Fruit fly (Drosophila melanogaster) whole organism, prepupa: ENCODE data around the gene Ir68a.

Experiments used
- Blimp-1 ChIP-seq: fragments of 200-800 bp; sonication (Bioruptor generic); optimal IDR thresholded peaks from 3 replicates; lab custom pipeline; 2017; ENCODE audit warnings: missing biosample characterization, missing genetic modification characterization, mild to moderate bottlenecking, moderate library complexity, missing genetic modification reagents
- CG10669 ChIP-seq: fragments of 200-800 bp; sonication (Bioruptor generic); optimal IDR thresholded peaks from 3 replicates; lab custom pipeline; 2018; ENCODE audit warnings: missing biosample characterization, mild to moderate bottlenecking, missing genetic modification characterization, moderate library complexity
- CG11294 ChIP-seq: fragments of 200-800 bp; sonication (Bioruptor generic); IDR thresholded peaks from 2 replicates; pipeline ENCODE4 v1.3.6; 2022; ENCODE audit warnings: missing biosample characterization, missing genetic modification characterization
- CG11902 ChIP-seq: fragments of 200-800 bp; sonication (Bioruptor generic); optimal IDR thresholded peaks from 3 replicates; lab custom pipeline; 2016; ENCODE audit warnings: missing biosample characterization, missing genetic modification characterization
- CG1621 ChIP-seq: fragments of 200-800 bp; sonication (Bioruptor generic); optimal IDR thresholded peaks from 3 replicates; lab custom pipeline; 2018; ENCODE audit warnings: missing biosample characterization, mild to moderate bottlenecking, missing genetic modification characterization
- CG16779 ChIP-seq: fragments of 200-800 bp; sonication (Bioruptor generic); optimal IDR thresholded peaks from 3 replicates; lab custom pipeline; 2017; ENCODE audit warnings: missing biosample characterization, mild to moderate bottlenecking, missing genetic modification characterization
- CG3032 ChIP-seq: fragments of 200-800 bp; optimal IDR thresholded peaks from 2 replicates; lab custom pipeline; 2019; ENCODE audit warnings: missing biosample characterization, mild to moderate bottlenecking, missing genetic modification characterization, moderate library complexity
- CG31627 ChIP-seq: fragments of 200-800 bp; sonication (Bioruptor generic); optimal IDR thresholded peaks from 3 replicates; lab custom pipeline; 2016; ENCODE audit warnings: missing biosample characterization, missing genetic modification characterization
- CG32006 ChIP-seq: fragments of 200-800 bp; sonication (Bioruptor generic); optimal IDR thresholded peaks from 3 replicates; lab custom pipeline; 2017; ENCODE audit warnings: missing biosample characterization, mild to moderate bottlenecking, missing genetic modification characterization
- CG3919 ChIP-seq: fragments of 200-800 bp; sonication (Bioruptor generic); optimal IDR thresholded peaks from 3 replicates; lab custom pipeline; 2016; ENCODE audit warnings: missing biosample characterization, missing genetic modification characterization
- CG6276 ChIP-seq: fragments of 200-800 bp; sonication (Bioruptor generic); optimal IDR thresholded peaks from 2 replicates; lab custom pipeline; 2017; ENCODE audit warnings: missing biosample characterization, mild to moderate bottlenecking, missing genetic modification characterization
- CG6792 ChIP-seq: fragments of 200-800 bp; sonication (Bioruptor generic); optimal IDR thresholded peaks from 3 replicates; lab custom pipeline; 2016; ENCODE audit warnings: missing biosample characterization, missing genetic modification characterization
- CG6854 ChIP-seq: fragments of 200-800 bp; sonication (Bioruptor generic); optimal IDR thresholded peaks from 2 replicates; lab custom pipeline; 2017; ENCODE audit warnings: missing biosample characterization, mild to moderate bottlenecking, missing genetic modification characterization
- CG7368 ChIP-seq: fragments of 200-800 bp; sonication (Bioruptor generic); optimal IDR thresholded peaks from 3 replicates; lab custom pipeline; 2016; ENCODE audit warnings: missing biosample characterization, missing genetic modification characterization
- CG8119 ChIP-seq: fragments of 200-800 bp; sonication (Bioruptor generic); IDR thresholded peaks from 3 replicates; pipeline ENCODE4 v1.3.6; 2022; ENCODE audit warnings: missing biosample characterization, missing genetic modification characterization
- CG8319 ChIP-seq: fragments of 200-800 bp; sonication (Bioruptor generic); optimal IDR thresholded peaks from 3 replicates; lab custom pipeline; 2016; ENCODE audit warnings: missing biosample characterization, missing genetic modification characterization
- CG8632 ChIP-seq: fragments of 200-800 bp; sonication (Bioruptor generic); optimal IDR thresholded peaks from 3 replicates; lab custom pipeline; 2016; ENCODE audit warnings: missing biosample characterization, missing genetic modification characterization
- CG9139 ChIP-seq: fragments of 200-800 bp; sonication (Bioruptor generic); optimal IDR thresholded peaks from 3 replicates; lab custom pipeline; 2017; ENCODE audit warnings: missing biosample characterization, mild to moderate bottlenecking, missing genetic modification characterization
- Eip75B ChIP-seq: fragments of 200-800 bp; sonication (Bioruptor generic); optimal IDR thresholded peaks from 3 replicates; lab custom pipeline; 2016; ENCODE audit warnings: missing biosample characterization, missing genetic modification characterization
- Eip78C ChIP-seq: fragments of 200-800 bp; sonication (Bioruptor generic); peaks from one replicate; lab custom pipeline; 2016; ENCODE audit warnings: missing biosample characterization, missing genetic modification characterization
- Ets21C ChIP-seq: fragments of 200-800 bp; sonication (Bioruptor generic); optimal IDR thresholded peaks from 3 replicates; lab custom pipeline; 2016; ENCODE audit warnings: missing biosample characterization, missing genetic modification characterization
- Ets96B ChIP-seq: fragments of 200-800 bp; optimal IDR thresholded peaks from 2 replicates; lab custom pipeline; 2019; ENCODE audit warnings: missing biosample characterization, mild to moderate bottlenecking, missing genetic modification characterization, moderate library complexity
- Gug ChIP-seq: fragments of 200-800 bp; sonication (Bioruptor generic); IDR thresholded peaks from 2 replicates; pipeline ENCODE4 v1.3.6; 2022; ENCODE audit warnings: missing biosample characterization, missing genetic modification characterization
- Hr38 ChIP-seq: sonication (Bioruptor generic); optimal IDR thresholded peaks from 2 replicates; lab custom pipeline; 2016; ENCODE audit warnings: missing biosample characterization, missing genetic modification characterization
- Hr4 ChIP-seq: fragments of 200-800 bp; sonication (Bioruptor generic); optimal IDR thresholded peaks from 3 replicates; lab custom pipeline; 2016; ENCODE audit warnings: missing biosample characterization, missing genetic modification characterization
- Met ChIP-seq: fragments of 200-800 bp; sonication (Bioruptor generic); optimal IDR thresholded peaks from 3 replicates; lab custom pipeline; 2016; ENCODE audit warnings: missing biosample characterization, missing genetic modification characterization
- OdsH ChIP-seq: fragments of 200-800 bp; sonication (Bioruptor generic); optimal IDR thresholded peaks from 3 replicates; lab custom pipeline; 2016; ENCODE audit warnings: missing biosample characterization, missing genetic modification characterization
- Smox ChIP-seq: fragments of 200-800 bp; sonication (Bioruptor generic); optimal IDR thresholded peaks from 3 replicates; lab custom pipeline; 2016; ENCODE audit warnings: missing biosample characterization, missing genetic modification characterization
- Sox102F ChIP-seq: fragments of 200-800 bp; sonication (Bioruptor generic); optimal IDR thresholded peaks from 2 replicates; lab custom pipeline; 2016; ENCODE audit warnings: missing biosample characterization, mild to moderate bottlenecking, missing genetic modification characterization
- Sox14 ChIP-seq: fragments of 200-800 bp; sonication (Bioruptor generic); optimal IDR thresholded peaks from 3 replicates; lab custom pipeline; 2016; ENCODE audit warnings: missing biosample characterization, missing genetic modification characterization
- Sox15 ChIP-seq: fragments of 200-800 bp; sonication (Bioruptor generic); optimal IDR thresholded peaks from 3 replicates; lab custom pipeline; 2016; ENCODE audit warnings: missing biosample characterization, missing genetic modification characterization
- acj6 ChIP-seq: fragments of 200-800 bp; sonication (Bioruptor generic); optimal IDR thresholded peaks from 3 replicates; lab custom pipeline; 2016; ENCODE audit warnings: missing biosample characterization, missing genetic modification characterization
- cyc ChIP-seq: fragments of 200-800 bp; sonication (Bioruptor generic); optimal IDR thresholded peaks from 3 replicates; lab custom pipeline; 2016; ENCODE audit warnings: missing biosample characterization, missing genetic modification characterization
- dsx ChIP-seq: fragments of 200-800 bp; optimal IDR thresholded peaks from 3 replicates; lab custom pipeline; 2019; ENCODE audit warnings: missing biosample characterization, mild to moderate bottlenecking, missing genetic modification characterization, moderate library complexity; ENCODE audit not compliant: poor library complexity, severe bottlenecking
- eg ChIP-seq: fragments of 200-800 bp; sonication (Bioruptor generic); IDR thresholded peaks from 3 replicates; pipeline ENCODE4 v1.3.6; 2022; ENCODE audit warnings: missing biosample characterization, missing genetic modification characterization
- esn ChIP-seq: fragments of 200-800 bp; sonication (Bioruptor generic); optimal IDR thresholded peaks from 2 replicates; lab custom pipeline; 2016; ENCODE audit warnings: missing biosample characterization, mild to moderate bottlenecking, missing genetic modification characterization, moderate library complexity
- net ChIP-seq: fragments of 200-800 bp; sonication (Bioruptor generic); optimal IDR thresholded peaks from 3 replicates; lab custom pipeline; 2016; ENCODE audit warnings: missing biosample characterization, missing genetic modification characterization
- salr ChIP-seq, 2 experiments: fragments of 200-800 bp; sonication (Bioruptor generic); optimal IDR thresholded peaks; 3 replicates each; lab custom pipeline; 2016 to 2018; ENCODE audit warnings: missing biosample characterization in 2 of 2, missing genetic modification characterization in 2 of 2, mild to moderate bottlenecking in 1 of 2
- spab ChIP-seq: fragments of 200-800 bp; sonication (Bioruptor generic); optimal IDR thresholded peaks from 2 replicates; lab custom pipeline; 2017; ENCODE audit warnings: missing biosample characterization, mild to moderate bottlenecking, missing genetic modification characterization, missing genetic modification reagents
- ss ChIP-seq, 2 experiments: fragments of 200-800 bp; sonication (Bioruptor generic); optimal IDR thresholded peaks; 2 replicates in 1 of 2; 3 replicates in 1 of 2; lab custom pipeline; 2017 to 2018; ENCODE audit warnings: mild to moderate bottlenecking in 2 of 2, missing biosample characterization in 2 of 2, missing genetic modification characterization in 2 of 2, moderate library complexity in 1 of 2
- svp ChIP-seq: fragments of 200-800 bp; sonication (Bioruptor generic); peaks from one replicate; lab custom pipeline; 2016; ENCODE audit warnings: missing biosample characterization, missing genetic modification characterization
- topi ChIP-seq: fragments of 200-800 bp; sonication (Bioruptor generic); optimal IDR thresholded peaks from 3 replicates; lab custom pipeline; 2016; ENCODE audit warnings: missing biosample characterization, missing genetic modification characterization
- vri ChIP-seq: fragments of 200-800 bp; sonication (Bioruptor generic); optimal IDR thresholded peaks from 3 replicates; lab custom pipeline; 2016; ENCODE audit warnings: missing biosample characterization, mild to moderate bottlenecking, missing genetic modification characterization

Ir68a gene

dm6 chr3L:11215244-11216121, 20.5 kb downstream of the Ir68a start (continued):
- TF ChIP-seq Eip75B (GFP tag; lab: Kevin White, UChicago): peak; percentile 96
- TF ChIP-seq CG3032 (tag; lab: Kevin White, UChicago): peak; percentile 83
- TF ChIP-seq Ets96B (tag; lab: Kevin White, UChicago): peak; percentile 84
- TF ChIP-seq Hr38 (GFP tag; lab: Kevin White, UChicago): peak; percentile 35
- TF ChIP-seq Sox15 (GFP tag; lab: Kevin White, UChicago): peak; percentile 86
- TF ChIP-seq Gug: peak; percentile 94
- peak; percentile 94 for TF ChIP-seq cyc (GFP tag; lab: Kevin White, UChicago)
- peak; percentile 92 for TF ChIP-seq acj6
- peak; percentile 73 for TF ChIP-seq CG16779
- peak; percentile 97 for TF ChIP-seq Sox14 (GFP tag; lab: Kevin White, UChicago)
- TF ChIP-seq CG6792 (GFP tag; lab: Kevin White, UChicago): peak; percentile 96
- peak; percentile 78 for TF ChIP-seq dsx (GFP tag; lab: Kevin White, UChicago)
- peak; percentile 92 for TF ChIP-seq vri (GFP tag; lab: Kevin White, UChicago)
- peak; percentile 96 for TF ChIP-seq CG31627 (GFP tag; lab: Kevin White, UChicago)
- peak; percentile 90 for TF ChIP-seq CG10669
- peak; percentile 91 for TF ChIP-seq OdsH (GFP tag; lab: Kevin White, UChicago)
- TF ChIP-seq CG8119 (GFP tag; lab: Robert Waterston, UW): peak; percentile 96
- peak; percentile 97 for TF ChIP-seq esn (GFP tag; lab: Kevin White, UChicago)
- TF ChIP-seq ss (GFP tag; optimal IDR thresholded peaks at IDR 0.05; lab: Kevin White, UChicago): peak; percentile 58 to 81
- TF ChIP-seq Hr4 (GFP tag; lab: Kevin White, UChicago): peak; percentile 93
- TF ChIP-seq, all 60 proteins: peak for 59

- TF ChIP-seq CG8632 (GFP tag; lab: Kevin White, UChicago): no peak
- no peak for TF ChIP-seq svp
- no peak for TF ChIP-seq CG7368 (GFP tag; lab: Kevin White, UChicago)
- peak; percentile 37 for TF ChIP-seq CG3032 (tag; lab: Kevin White, UChicago)
- TF ChIP-seq Sox15 (GFP tag; lab: Kevin White, UChicago): no peak
- no peak for TF ChIP-seq CG11902 (GFP tag; lab: Kevin White, UChicago)
- no peak for TF ChIP-seq CG8319 (GFP tag; lab: Kevin White, UChicago)
- TF ChIP-seq topi (GFP tag; lab: Kevin White, UChicago): no peak
- TF ChIP-seq Eip75B (GFP tag; lab: Kevin White, UChicago): no peak
- TF ChIP-seq Sox102F: no peak
- TF ChIP-seq eg (GFP tag; lab: Robert Waterston, UW): no peak
- TF ChIP-seq Sox14 (GFP tag; lab: Kevin White, UChicago): no peak
- TF ChIP-seq CG3919 (GFP tag; lab: Kevin White, UChicago): no peak
- TF ChIP-seq CG6792 (GFP tag; lab: Kevin White, UChicago): no peak
- TF ChIP-seq CG6854 (GFP tag; lab: Kevin White, UChicago): no peak
- TF ChIP-seq dsx (GFP tag; lab: Kevin White, UChicago): peak; percentile 66
- no peak for TF ChIP-seq Smox (GFP tag; lab: Kevin White, UChicago)
- TF ChIP-seq CG9139 (GFP tag; lab: Kevin White, UChicago): peak; percentile 45
- no peak for TF ChIP-seq Ets96B (tag; lab: Kevin White, UChicago)
- peak; percentile 32 for TF ChIP-seq CG6276 (GFP tag; lab: Kevin White, UChicago)
- peak; percentile 65 for TF ChIP-seq CG8119 (GFP tag; lab: Robert Waterston, UW)
- TF ChIP-seq Blimp-1 (GFP tag; lab: Kevin White, UChicago): no peak
- TF ChIP-seq Gug: no peak
- TF ChIP-seq CG1621 (tag; lab: Kevin White, UChicago): no peak
- TF ChIP-seq Hr38 (GFP tag; lab: Kevin White, UChicago): no peak
- TF ChIP-seq esn (GFP tag; lab: Kevin White, UChicago): no peak
- no peak for TF ChIP-seq spab (GFP tag; lab: Kevin White, UChicago)
- TF ChIP-seq Met: no peak
- no peak for TF ChIP-seq Ets21C (GFP tag; lab: Kevin White, UChicago)
- no peak for TF ChIP-seq Hr4 (GFP tag; lab: Kevin White, UChicago)
- TF ChIP-seq ss (GFP tag; optimal IDR thresholded peaks at IDR 0.05; lab: Kevin White, UChicago): peak in 1 of 2 experiments; percentile 10
- TF ChIP-seq CG10669: no peak
- no peak for TF ChIP-seq CG32006
- no peak for TF ChIP-seq net (GFP tag; lab: Kevin White, UChicago)
- TF ChIP-seq vri (GFP tag; lab: Kevin White, UChicago): no peak
- TF ChIP-seq salr (GFP tag; optimal IDR thresholded peaks at IDR 0.05; lab: Kevin White, UChicago): no peak
- TF ChIP-seq Eip78C (GFP tag; lab: Kevin White, UChicago): no peak
- no peak for TF ChIP-seq CG11294
Measured at dm6 chr3L:11214406-11215243, 21.4 kb downstream of the Ir68a start, which contains the start of gene CG42671. TSS of gene CG42671 (plus strand) at chr3L:11214505.
